Worm (Caenorhabditis elegans): ENCODE data around the gene T18D3.6.

The T18D3.6 gene

DNA sequence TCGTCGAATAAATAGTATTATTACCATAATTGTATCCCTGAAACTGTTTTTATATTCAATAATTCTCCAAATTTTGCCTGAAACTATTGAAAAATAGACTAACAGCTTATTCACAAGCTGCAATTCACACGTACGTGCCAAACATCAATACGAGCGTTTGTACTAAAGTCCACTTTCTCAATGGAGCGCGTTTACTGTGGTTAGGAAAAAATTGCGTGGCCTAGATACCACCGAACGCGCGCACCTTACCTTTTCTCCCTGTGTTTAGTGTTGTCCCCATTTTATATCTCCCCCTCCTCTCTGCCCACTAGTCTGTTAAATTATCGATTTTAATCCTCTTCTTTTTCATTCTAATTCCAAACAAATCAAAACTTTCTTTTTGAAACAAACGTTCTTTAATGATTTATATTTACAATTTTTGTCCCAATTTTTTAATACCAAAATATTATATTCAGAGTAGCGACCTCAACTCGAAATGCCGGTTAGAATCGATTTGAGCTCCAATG, 4.7 kb downstream of the T18D3.6 start, which contains the start of the genes T18D3.9 and T18D3.1 (continued):
- no peak for TF ChIP-seq ztf-28 (GFP tag; IDR thresholded peaks at IDR 0.05)
- TF ChIP-seq mcd-1 (GFP tag; IDR thresholded peaks at IDR 0.05), result peak; percentile 84
- peak; percentile 33 for TF ChIP-seq attf-5 (GFP tag; optimal IDR thresholded peaks at IDR 0.05)
- no peak for TF ChIP-seq hrde-1 (tag; optimal IDR thresholded peaks at IDR 0.05; ENCODE audit: borderline replicate concordance)
- no peak for TF ChIP-seq ztf-26 (tag; optimal IDR thresholded peaks at IDR 0.05)
- peak; percentile 16 for TF ChIP-seq tbp1 (GFP tag; optimal IDR thresholded peaks at IDR 0.05)
- no peak for TF ChIP-seq akir-1 (GFP tag; optimal IDR thresholded peaks at IDR 0.05)

DNA sequence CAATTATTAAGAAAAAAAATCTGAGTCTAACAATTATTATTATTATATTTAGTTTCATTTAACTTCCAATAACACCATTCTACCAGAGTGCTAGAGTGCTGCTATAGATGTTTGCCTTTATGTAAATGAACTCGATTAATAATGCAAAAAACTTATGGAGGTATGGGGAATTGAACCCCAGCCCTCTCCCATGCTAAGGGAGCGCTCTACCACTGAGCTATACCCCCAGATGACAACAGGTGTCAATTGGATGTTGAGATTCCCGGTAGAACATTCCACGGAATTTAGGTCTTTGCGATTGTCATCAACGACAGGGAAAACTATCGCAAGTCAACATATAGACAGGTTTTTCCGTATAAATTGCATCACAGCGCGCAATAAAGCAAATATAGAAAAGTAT, 8.3 kb downstream of the T18D3.6 start:
- peak; percentile 49; the same call in 1 of the 2 replicates for TF ChIP-seq dox-1 (GFP tag; IDR thresholded peaks at IDR 0.05)
- peak; percentile 26 for TF ChIP-seq T26A5.8 (tag; optimal IDR thresholded peaks at IDR 0.05)
- TF ChIP-seq akir-1 (GFP tag; optimal IDR thresholded peaks at IDR 0.05), result no peak
- TF ChIP-seq madf-8 (GFP tag; conservative IDR thresholded peaks at IDR 0.05), result no peak
- peak; percentile 59 for TF ChIP-seq sptf-2 (GFP tag; optimal IDR thresholded peaks at IDR 0.05)
- TF ChIP-seq let-607 (tag; optimal IDR thresholded peaks at IDR 0.05), result peak in 1 of 2 experiments; percentile 39
- peak; percentile 92 for TF ChIP-seq B0261.1 (tag; optimal IDR thresholded peaks at IDR 0.05)
- TF ChIP-seq madf-6 (GFP tag; IDR thresholded peaks at IDR 0.05), result peak; percentile 70
- TF ChIP-seq mxl-1 (tag; optimal IDR thresholded peaks at IDR 0.05), result peak; percentile 60
- TF ChIP-seq atf-7 (tag; optimal IDR thresholded peaks at IDR 0.05), result peak; percentile 52
- TF ChIP-seq tbp1 (GFP tag; optimal IDR thresholded peaks at IDR 0.05), result peak; percentile 94
- no peak for TF ChIP-seq Y95B8A.8 (GFP tag; IDR thresholded peaks at IDR 0.05)
- peak; percentile 8 for TF ChIP-seq somi-1 (GFP tag; optimal IDR thresholded peaks at IDR 0.05)
- no peak for TF ChIP-seq madf-3 (GFP tag; IDR thresholded peaks at IDR 0.05)
- peak; percentile 13 for TF ChIP-seq lsl-1 (GFP tag; optimal IDR thresholded peaks at IDR 0.05)
- TF ChIP-seq D2030.7 (GFP tag; IDR thresholded peaks at IDR 0.05), result peak; percentile 59
- no peak for TF ChIP-seq mel-28 (tag; optimal IDR thresholded peaks at IDR 0.05; ENCODE audit: borderline replicate concordance)
- peak; percentile 60 for TF ChIP-seq T07F8.4 (tag; optimal IDR thresholded peaks at IDR 0.05)
- TF ChIP-seq Y56A3A.18 (GFP tag; IDR thresholded peaks at IDR 0.05), result peak; percentile 84; the same call in 1 of the 2 replicates
- TF ChIP-seq snpc-1.1 (tag; optimal IDR thresholded peaks at IDR 0.05; ENCODE audit: insufficient read depth), result peak; percentile 36
- peak; percentile 20 for TF ChIP-seq F49E8.2 (tag; optimal IDR thresholded peaks at IDR 0.05; ENCODE audit: insufficient read depth)
- peak; percentile 96 for TF ChIP-seq him-1 (tag; optimal IDR thresholded peaks at IDR 0.05)
- no peak for TF ChIP-seq sea-2 (GFP tag; IDR thresholded peaks at IDR 0.05)
- TF ChIP-seq C17E4.6 (GFP tag; IDR thresholded peaks at IDR 0.05), result peak; percentile 40; the same call in 1 of the 2 replicates
- peak; percentile 37 for TF ChIP-seq unc-130 (GFP tag; optimal IDR thresholded peaks at IDR 0.05)
- TF ChIP-seq sdz-38 (tag; optimal IDR thresholded peaks at IDR 0.05), result no peak
- TF ChIP-seq F23B12.7 (tag; optimal IDR thresholded peaks at IDR 0.05; ENCODE audit: insufficient read depth), result peak; percentile 83
- peak; percentile 64 for TF ChIP-seq rcor-1 (GFP tag; IDR thresholded peaks at IDR 0.05)
- peak; percentile 69 for TF ChIP-seq F52B5.7 (tag; optimal IDR thresholded peaks at IDR 0.05)
- peak; percentile 55 for TF ChIP-seq F22D6.2 (tag; optimal IDR thresholded peaks at IDR 0.05)
- TF ChIP-seq lin-35 (GFP tag; optimal IDR thresholded peaks at IDR 0.05), result no peak
- no peak for TF ChIP-seq hrde-1 (tag; optimal IDR thresholded peaks at IDR 0.05; ENCODE audit: borderline replicate concordance)
- peak; percentile 50 for TF ChIP-seq nhr-179 (tag; optimal IDR thresholded peaks at IDR 0.05)
- TF ChIP-seq tbx-9 (tag; optimal IDR thresholded peaks at IDR 0.05; ENCODE audit: borderline replicate concordance), result peak; percentile 16
- no peak for TF ChIP-seq xnd-1 (tag; optimal IDR thresholded peaks at IDR 0.05)
- peak; percentile 59 for TF ChIP-seq ets-4 (GFP tag; optimal IDR thresholded peaks at IDR 0.05)
- peak; percentile 30 for TF ChIP-seq nhr-80 (tag; optimal IDR thresholded peaks at IDR 0.05)
- TF ChIP-seq K12H6.12 (tag; optimal IDR thresholded peaks at IDR 0.05), result peak; percentile 37
- TF ChIP-seq dpl-1 (GFP tag; optimal IDR thresholded peaks at IDR 0.05), result peak; percentile 5
- TF ChIP-seq ceh-58 (GFP tag; IDR thresholded peaks at IDR 0.05), result 0 out of 2 replicates have a peak, but pooled peaks have one; percentile 73
- TF ChIP-seq ztf-28 (GFP tag; IDR thresholded peaks at IDR 0.05), result peak; percentile 53; the same call in 1 of the 2 replicates
- peak; percentile 21 to 64 for TF ChIP-seq rec-8 (tag; optimal IDR thresholded peaks at IDR 0.05)

Data from whole organism, young adult.